Worm (Caenorhabditis elegans) whole organism, L4 larva: Measurements from ENCODE around the gene F14D7.8.

Source experiments
- D1046.2 ChIP-seq: fragments of 200-800 bp; sonication (Bioruptor generic); IDR thresholded peaks from 2 replicates; pipeline ENCODE4 v1.3.6; 2022; ENCODE audit warnings: missing genetic modification characterization, missing compliant biosample characterization
- F10B5.3 ChIP-seq: sonication (generic microtip); optimal IDR thresholded peaks from 2 replicates; lab custom pipeline; 2016; ENCODE audit warnings: mild to moderate bottlenecking, missing genetic modification characterization, missing compliant biosample characterization
- F44E2.7 ChIP-seq: fragments of 200-800 bp; sonication (Bioruptor generic); IDR thresholded peaks from 2 replicates; pipeline ENCODE4 v2.1.2; 2022; ENCODE audit warnings: missing genetic modification characterization, missing compliant biosample characterization
- F49E8.2 ChIP-seq: sonication (generic microtip); optimal IDR thresholded peaks from 2 replicates; lab custom pipeline; 2016; ENCODE audit warnings: missing compliant biosample characterization, mild to moderate bottlenecking, missing genetic modification characterization, borderline replicate concordance
- Y5F2A.4 ChIP-seq: fragments of 200-800 bp; sonication (Bioruptor generic); optimal IDR thresholded peaks from 2 replicates; lab custom pipeline; 2018; ENCODE audit warnings: mild to moderate bottlenecking, missing genetic modification characterization, missing compliant biosample characterization
- ZK337.2 ChIP-seq: fragments of 200-800 bp; sonication (Bioruptor generic); IDR thresholded peaks from 2 replicates; pipeline ENCODE4 v1.3.6; 2022; ENCODE audit warnings: missing genetic modification reagents, missing genetic modification characterization, missing compliant biosample characterization
- ama-1 ChIP-seq: fragments of 150-350 bp; optimal IDR thresholded peaks from 2 replicates; lab custom pipeline; 2014; ENCODE audit warnings: inconsistent platforms, mixed read lengths
- attf-4 ChIP-seq: sonication (generic microtip); optimal IDR thresholded peaks from 3 replicates; lab custom pipeline; 2017; ENCODE audit warnings: missing biosample characterization, missing genetic modification characterization
- ceh-28 ChIP-seq: fragments of 150-350 bp; optimal IDR thresholded peaks from 2 replicates; lab custom pipeline; 2014; ENCODE audit warnings: missing biosample characterization, missing genetic modification reagents, missing genetic modification characterization
- ceh-32 ChIP-seq: sonication (generic microtip); optimal IDR thresholded peaks from 2 replicates; lab custom pipeline; 2016; ENCODE audit warnings: mild to moderate bottlenecking, missing genetic modification characterization, missing compliant biosample characterization; ENCODE audit not compliant: poor library complexity
- ceh-62 ChIP-seq: sonication (generic microtip); optimal IDR thresholded peaks from 2 replicates; lab custom pipeline; 2017; ENCODE audit warnings: missing biosample characterization, missing genetic modification characterization
- ces-1 ChIP-seq: fragments of 150-350 bp; sonication (generic microtip); optimal IDR thresholded peaks from 4 replicates; lab custom pipeline; 2014; ENCODE audit warnings: missing biosample characterization, missing genetic modification reagents, missing genetic modification characterization
- cey-2 ChIP-seq: sonication (generic microtip); optimal IDR thresholded peaks from 3 replicates; lab custom pipeline; 2017; ENCODE audit warnings: missing genetic modification characterization, mild to moderate bottlenecking, missing compliant biosample characterization, antibody characterized with exemption, borderline replicate concordance; ENCODE audit not compliant: insufficient read depth
- ctbp-1 ChIP-seq: fragments of 200-800 bp; sonication (Bioruptor generic); IDR thresholded peaks from 2 replicates; pipeline ENCODE4 v1.3.6; 2022; ENCODE audit warnings: missing genetic modification reagents, missing genetic modification characterization, missing compliant biosample characterization
- daf-12 ChIP-seq: fragments of 150-350 bp; optimal IDR thresholded peaks from 2 replicates; lab custom pipeline; 2014; ENCODE audit warnings: missing biosample characterization, missing genetic modification reagents, missing genetic modification characterization
- dmd-6 ChIP-seq: fragments of 200-800 bp; sonication (Bioruptor generic); IDR thresholded peaks from 2 replicates; pipeline ENCODE4 v1.3.6; 2022; ENCODE audit warnings: missing genetic modification reagents, missing genetic modification characterization, missing compliant biosample characterization
- dmd-8 ChIP-seq: fragments of 200-800 bp; sonication (Bioruptor generic); IDR thresholded peaks from 2 replicates; pipeline ENCODE4 v1.3.6; 2022; ENCODE audit warnings: missing genetic modification characterization, missing compliant biosample characterization
- dmd-9 ChIP-seq: fragments of 200-800 bp; sonication (Bioruptor generic); IDR thresholded peaks from 2 replicates; pipeline ENCODE4 v1.3.6; 2022; ENCODE audit warnings: missing genetic modification reagents, missing genetic modification characterization, missing compliant biosample characterization
- dpl-1 ChIP-seq: fragments of 150-350 bp; optimal IDR thresholded peaks from 2 replicates; lab custom pipeline; 2014; ENCODE audit warnings: missing biosample characterization, missing genetic modification reagents, missing genetic modification characterization
- dve-1 ChIP-seq: sonication (generic microtip); optimal IDR thresholded peaks from 2 replicates; lab custom pipeline; 2017; ENCODE audit warnings: antibody characterized with exemption, mild to moderate bottlenecking, missing genetic modification characterization, missing compliant biosample characterization; ENCODE audit not compliant: insufficient read depth
- egl-43 ChIP-seq: fragments of 200-800 bp; sonication (Bioruptor generic); IDR thresholded peaks from 2 replicates; pipeline ENCODE4 v1.3.6; 2022; ENCODE audit warnings: missing genetic modification reagents, missing genetic modification characterization, missing compliant biosample characterization
- fkh-10 ChIP-seq: fragments of 150-350 bp; optimal IDR thresholded peaks from 2 replicates; lab custom pipeline; 2014; ENCODE audit warnings: missing biosample characterization, missing genetic modification reagents, missing genetic modification characterization
- hlh-11 ChIP-seq: fragments of 200-800 bp; sonication (Bioruptor generic); optimal IDR thresholded peaks from 2 replicates; lab custom pipeline; 2018; ENCODE audit warnings: mild to moderate bottlenecking, missing genetic modification characterization, missing compliant biosample characterization
- lin-1 ChIP-seq: fragments of 200-800 bp; sonication (Bioruptor generic); IDR thresholded peaks from 2 replicates; pipeline ENCODE4 v1.3.6; 2022; ENCODE audit warnings: missing genetic modification reagents, missing genetic modification characterization, missing compliant biosample characterization
- lin-13 ChIP-seq: fragments of 150-350 bp; optimal IDR thresholded peaks from 2 replicates; lab custom pipeline; 2014; ENCODE audit warnings: missing biosample characterization, missing genetic modification reagents, missing genetic modification characterization
- lin-15B ChIP-seq: fragments of 150-350 bp; sonication (generic microtip); optimal IDR thresholded peaks from 3 replicates; lab custom pipeline; 2014; ENCODE audit warnings: missing biosample characterization, missing genetic modification characterization
- lir-3 ChIP-seq: sonication (generic microtip); optimal IDR thresholded peaks from 2 replicates; lab custom pipeline; 2016; ENCODE audit warnings: mild to moderate bottlenecking, missing genetic modification characterization, missing compliant biosample characterization
- lsy-2 ChIP-seq, 2 experiments: fragments of 150-350 bp in 1 of 2; sonication (generic microtip) in 1 of 2; optimal IDR thresholded peaks; 2 replicates each; lab custom pipeline; 2014 to 2017; ENCODE audit warnings: missing biosample characterization in 2 of 2, missing genetic modification characterization in 2 of 2
- madf-5 ChIP-seq, 2 experiments: fragments of 200-800 bp; sonication (Bioruptor generic); IDR thresholded peaks; 2 replicates each; pipeline ENCODE4 v1.3.6; 2022; ENCODE audit warnings: missing compliant biosample characterization in 2 of 2, missing genetic modification characterization in 2 of 2
- madf-9 ChIP-seq: fragments of 200-800 bp; sonication (Bioruptor generic); conservative IDR thresholded peaks from 2 replicates; pipeline ENCODE4 v1.3.6; 2022; ENCODE audit warnings: missing genetic modification reagents, missing genetic modification characterization, missing compliant biosample characterization
- mdl-1 ChIP-seq, 2 experiments: fragments of 150-350 bp in 1 of 2; sonication (generic microtip) in 1 of 2; optimal IDR thresholded peaks; 2 replicates each; lab custom pipeline; 2014 to 2017; ENCODE audit warnings: missing biosample characterization in 2 of 2, missing genetic modification characterization in 2 of 2
- mxl-2 ChIP-seq: fragments of 200-800 bp; sonication (Bioruptor generic); conservative IDR thresholded peaks from 2 replicates; pipeline ENCODE4 v1.3.6; 2022; ENCODE audit warnings: missing genetic modification reagents, missing genetic modification characterization, missing compliant biosample characterization
- nhr-10 ChIP-seq: fragments of 150-350 bp; optimal IDR thresholded peaks from 2 replicates; lab custom pipeline; 2014; ENCODE audit warnings: missing biosample characterization, missing genetic modification characterization
- nhr-11 ChIP-seq: fragments of 150-350 bp; optimal IDR thresholded peaks from 2 replicates; lab custom pipeline; 2014; ENCODE audit warnings: missing biosample characterization, missing genetic modification characterization
- nhr-237 ChIP-seq: sonication (generic microtip); optimal IDR thresholded peaks from 2 replicates; lab custom pipeline; 2017; ENCODE audit warnings: missing biosample characterization, missing genetic modification characterization
- nhr-25 ChIP-seq: sonication (generic microtip); optimal IDR thresholded peaks from 2 replicates; lab custom pipeline; 2017; ENCODE audit warnings: missing genetic modification characterization, mild to moderate bottlenecking, missing compliant biosample characterization, antibody characterized with exemption, moderate library complexity, borderline replicate concordance; ENCODE audit not compliant: insufficient read depth
- nhr-28 ChIP-seq: fragments of 150-350 bp; optimal IDR thresholded peaks from 2 replicates; lab custom pipeline; 2014; ENCODE audit warnings: missing biosample characterization, missing genetic modification characterization
- pqm-1 ChIP-seq: sonication (generic microtip); optimal IDR thresholded peaks from 2 replicates; lab custom pipeline; 2017; ENCODE audit warnings: missing biosample characterization, missing genetic modification characterization
- set-16 ChIP-seq: fragments of 200-800 bp; sonication (Bioruptor generic); IDR thresholded peaks from 2 replicates; pipeline ENCODE4 v1.3.6; 2022; ENCODE audit warnings: missing genetic modification reagents, missing genetic modification characterization, missing compliant biosample characterization
- skn-1 ChIP-seq: fragments of 150-350 bp; optimal IDR thresholded peaks from 2 replicates; lab custom pipeline; 2014; ENCODE audit warnings: missing biosample characterization, missing genetic modification characterization
- snpc-1.2 ChIP-seq: fragments of 200-800 bp; sonication (Bioruptor generic); IDR thresholded peaks from 2 replicates; pipeline ENCODE4 v1.3.6; 2022; ENCODE audit warnings: missing genetic modification reagents, missing genetic modification characterization, missing compliant biosample characterization
- spr-3 ChIP-seq: fragments of 200-800 bp; sonication (Bioruptor generic); optimal IDR thresholded peaks from 2 replicates; lab custom pipeline; 2018; ENCODE audit warnings: mild to moderate bottlenecking, missing genetic modification characterization, missing compliant biosample characterization
- tra-1 ChIP-seq: fragments of 200-800 bp; sonication (Bioruptor generic); IDR thresholded peaks from 2 replicates; pipeline ENCODE4 v1.3.6; 2022; ENCODE audit warnings: missing genetic modification reagents, missing genetic modification characterization, missing compliant biosample characterization
- unc-130 ChIP-seq: sonication (generic microtip); optimal IDR thresholded peaks from 2 replicates; lab custom pipeline; 2016; ENCODE audit warnings: missing genetic modification reagents, missing genetic modification characterization, missing compliant biosample characterization
- zag-1 ChIP-seq: fragments of 150-350 bp; optimal IDR thresholded peaks from 2 replicates; lab custom pipeline; 2014; ENCODE audit warnings: missing biosample characterization, missing genetic modification characterization
- zfp-2 ChIP-seq: sonication (generic microtip); optimal IDR thresholded peaks from 2 replicates; lab custom pipeline; 2016; ENCODE audit warnings: mild to moderate bottlenecking, missing genetic modification characterization, missing compliant biosample characterization
- ztf-11 ChIP-seq: fragments of 150-350 bp; optimal IDR thresholded peaks from 2 replicates; lab custom pipeline; 2014; ENCODE audit warnings: missing biosample characterization, missing genetic modification characterization
- ztf-7 ChIP-seq: fragments of 150-350 bp; optimal IDR thresholded peaks from 2 replicates; lab custom pipeline; 2014; ENCODE audit warnings: missing biosample characterization, missing genetic modification characterization

The F14D7.8 gene

ce11 chrV:14312695-14313094 is at the start of gene F14D7.8:
TSS of gene F14D7.8 (minus strand) at chrV:14312795.
- no peak for TF ChIP-seq ces-1 (GFP tag; lab: Kevin White, UChicago)
- no peak for TF ChIP-seq mdl-1 (tag; optimal IDR thresholded peaks at IDR 0.05; lab: Kevin White, UChicago)
- TF ChIP-seq ztf-7 (tag; lab: Kevin White, UChicago): no peak
- TF ChIP-seq dpl-1 (GFP tag; lab: Kevin White, UChicago): no peak
- TF ChIP-seq tra-1 (GFP tag; lab: Robert Waterston, UW): no peak
- no peak for TF ChIP-seq cey-2
- no peak for TF ChIP-seq F49E8.2
- no peak for TF ChIP-seq lin-1 (GFP tag; lab: Robert Waterston, UW)
- no peak for TF ChIP-seq Y5F2A.4 (GFP tag; lab: Kevin White, UChicago)
- no peak for TF ChIP-seq D1046.2
- TF ChIP-seq egl-43 (GFP tag; lab: Robert Waterston, UW): no peak
- no peak for TF ChIP-seq ceh-28
- TF ChIP-seq nhr-10 (tag; lab: Kevin White, UChicago): no peak
- TF ChIP-seq pqm-1 (tag; lab: Kevin White, UChicago): no peak

ce11 chrV:14361973-14362372 is 49.4 kb upstream of the F14D7.8 start:
- TF ChIP-seq egl-43 (GFP tag; lab: Robert Waterston, UW) (0 out of 2 replicates have a peak, but pooled peaks have one; percentile 12), unc-130 (no peak)
- TF ChIP-seq, all 104 proteins: peak for 1

DNA sequence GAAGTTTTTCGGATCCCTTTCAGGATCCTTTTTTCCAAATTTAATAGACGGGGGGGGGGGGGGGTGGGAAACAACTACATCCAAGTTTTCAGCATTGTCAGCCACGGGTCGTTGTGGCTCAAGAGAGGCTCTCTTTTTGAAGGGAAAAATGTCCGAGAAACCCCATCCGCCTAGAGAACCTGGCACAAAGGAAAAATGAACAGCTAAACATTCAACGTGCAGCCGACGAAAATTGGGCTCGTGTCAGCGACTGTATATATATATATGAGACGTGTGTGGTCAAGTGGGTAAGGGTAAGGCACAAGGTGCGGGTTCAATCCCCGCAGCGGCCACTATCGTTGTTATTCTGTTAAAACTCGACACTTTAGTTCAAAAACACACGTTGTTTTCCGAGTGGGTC is 46.0 kb upstream of the F14D7.8 start, which contains the start of gene Y49A3A.4:
Gene Y49A3A.4, minus strand, starts transcription at position 314 of the 400 bp plus-strand sequence.
- TF ChIP-seq nhr-11 (no peak), nhr-10 (tag; lab: Kevin White, UChicago) (no peak), F49E8.2 (no peak), dmd-6 (GFP tag; lab: Robert Waterston, UW) (no peak), zag-1 (tag; lab: Kevin White, UChicago) (no peak), F44E2.7 (GFP tag; lab: Robert Waterston, UW) (no peak), snpc-1.2 (no peak), madf-5 (GFP tag; IDR thresholded peaks at IDR 0.05; lab: Robert Waterston, UW) (no peak), dmd-9 (no peak), skn-1 (no peak), lin-13 (GFP tag; lab: Kevin White, UChicago) (no peak), attf-4 (no peak), ceh-32 (no peak), zfp-2 (tag; lab: Kevin White, UChicago) (no peak), ama-1 (no peak), set-16 (GFP tag; lab: Robert Waterston, UW) (no peak), ctbp-1 (GFP tag; lab: Robert Waterston, UW) (no peak), lsy-2 (tag; optimal IDR thresholded peaks at IDR 0.05; lab: Kevin White, UChicago) (no peak), nhr-25 (tag; lab: Kevin White, UChicago) (no peak), lir-3 (tag; lab: Kevin White, UChicago) (no peak), ceh-62 (no peak), daf-12 (tag; lab: Kevin White, UChicago) (no peak), mxl-2 (GFP tag; lab: Robert Waterston, UW) (no peak), F10B5.3 (tag; lab: Kevin White, UChicago) (no peak), nhr-237 (no peak), dmd-8 (GFP tag; lab: Robert Waterston, UW) (no peak), hlh-11 (peak; percentile 23), spr-3 (GFP tag; lab: Kevin White, UChicago) (peak; percentile 11), madf-9 (GFP tag; lab: Robert Waterston, UW) (no peak), dve-1 (tag; lab: Kevin White, UChicago) (peak; percentile 19), Y5F2A.4 (GFP tag; lab: Kevin White, UChicago) (peak; percentile 0), lin-15B (tag; lab: Kevin White, UChicago) (no peak), nhr-28 (tag; lab: Kevin White, UChicago) (no peak), fkh-10 (GFP tag; lab: Kevin White, UChicago) (no peak), D1046.2 (no peak), egl-43 (GFP tag; lab: Robert Waterston, UW) (no peak), ZK337.2 (GFP tag; lab: Robert Waterston, UW) (no peak), ztf-11 (tag; lab: Kevin White, UChicago) (no peak), pqm-1 (tag; lab: Kevin White, UChicago) (no peak)
